Worm (Caenorhabditis elegans) whole organism, L4/young adult: Measurements from ENCODE around the gene klp-6.

ENCODE experiments used
- W03F9.2 ChIP-seq: fragments of 150-350 bp; optimal IDR thresholded peaks from 2 replicates; lab custom pipeline; 2014; ENCODE audit warnings: missing biosample characterization, missing genetic modification characterization
- dao-5 ChIP-seq: sonication (generic microtip); optimal IDR thresholded peaks from 2 replicates; lab custom pipeline; 2016; ENCODE audit warnings: missing genotype, missing genetic modification characterization, moderate library complexity, missing compliant biosample characterization
- him-1 ChIP-seq: sonication (generic microtip); optimal IDR thresholded peaks from 2 replicates; lab custom pipeline; 2016; ENCODE audit warnings: missing genotype, missing genetic modification reagents, missing genetic modification characterization, missing compliant biosample characterization

The klp-6 gene

ce11 chrIII:5080700-5081572 is 50.2 kb downstream of the klp-6 start:
- TF ChIP-seq W03F9.2 (tag; lab: Kevin White, UChicago) (peak; percentile 1), dao-5 (no peak), him-1 (peak; percentile 81)

- TF ChIP-seq dao-5 (no peak), W03F9.2 (tag; lab: Kevin White, UChicago) (no peak), him-1 (no peak)
Measured at ce11 chrIII:5081573-5081823, 50.8 kb downstream of the klp-6 start, which contains the start of gene cox-6A. Gene cox-6A (plus strand): TSS chrIII:5081724.

ce11 chrIII:5083304-5083703 is 52.6 kb downstream of the klp-6 start:
- TF ChIP-seq W03F9.2 (tag; lab: Kevin White, UChicago) (no peak), dao-5 (no peak), him-1 (no peak)

ce11 chrIII:5085529-5085928 is 54.8 kb downstream of the klp-6 start, which contains the start of gene cah-1:
Gene cah-1 (minus strand): TSS chrIII:5085629.
- no peak for TF ChIP-seq him-1
- no peak for TF ChIP-seq W03F9.2 (tag; lab: Kevin White, UChicago)
- no peak for TF ChIP-seq dao-5
